Worm (Caenorhabditis elegans): Measurements from ENCODE around the gene hoe-1.

DNA sequence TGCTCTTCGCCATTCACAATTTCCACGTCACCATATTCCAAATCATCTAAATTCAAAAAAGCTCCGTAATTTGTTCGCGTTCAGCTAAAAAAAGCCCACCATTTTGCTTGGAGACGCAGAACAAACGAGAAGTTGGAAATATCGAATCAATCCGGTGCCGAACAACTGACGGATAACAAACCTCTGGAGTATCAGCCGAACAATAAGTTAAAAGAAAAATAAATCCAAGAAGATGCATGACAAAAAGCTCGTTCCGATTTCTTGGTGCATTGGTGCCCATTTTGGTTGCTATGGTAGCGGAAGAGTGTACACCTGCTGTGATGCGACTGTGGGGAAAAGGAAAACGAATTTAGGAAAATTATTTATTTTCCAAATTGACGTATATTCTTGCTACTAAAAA lies 3.5 kb upstream of the hoe-1 start, which contains the start of gene tctn-1:
- TF ChIP-seq ama-1 (optimal IDR thresholded peaks at IDR 0.05) (peak; percentile 14), ceh-36 (tag; optimal IDR thresholded peaks at IDR 0.05) (no peak), sea-1 (GFP tag; conservative IDR thresholded peaks at IDR 0.05) (no peak), tbx-37 (GFP tag; conservative IDR thresholded peaks at IDR 0.05) (no peak), hmbx-1 (tag; optimal IDR thresholded peaks at IDR 0.05) (no peak), ets-7 (tag; optimal IDR thresholded peaks at IDR 0.05) (no peak), pes-1 (GFP tag; IDR thresholded peaks at IDR 0.05) (no peak), hmg-4 (GFP tag; optimal IDR thresholded peaks at IDR 0.05) (no peak), scrt-1 (GFP tag; IDR thresholded peaks at IDR 0.05) (no peak), F13C5.2 (tag; optimal IDR thresholded peaks at IDR 0.05) (no peak), flt-1 (GFP tag; IDR thresholded peaks at IDR 0.05) (no peak), hnd-1 (tag; optimal IDR thresholded peaks at IDR 0.05) (no peak), tra-4 (tag; optimal IDR thresholded peaks at IDR 0.05) (no peak)
